Worm (Caenorhabditis elegans) whole organism, early embryonic: ENCODE data around the gene vit-2.

Source experiments
- aly-1 ChIP-seq: sonication (generic microtip); optimal IDR thresholded peaks from 2 replicates; lab custom pipeline; 2016; ENCODE audit warnings: missing genetic modification characterization, missing compliant biosample characterization
- ama-1 ChIP-seq: fragments of 150-350 bp; optimal IDR thresholded peaks from 2 replicates; lab custom pipeline; 2014
- ceh-13 ChIP-seq: fragments of 200-800 bp; sonication (Bioruptor generic); optimal IDR thresholded peaks from 2 replicates; lab custom pipeline; 2018; ENCODE audit warnings: mild to moderate bottlenecking, missing genetic modification characterization, missing compliant biosample characterization
- ceh-36 ChIP-seq: sonication (generic microtip); optimal IDR thresholded peaks from 2 replicates; lab custom pipeline; 2016; ENCODE audit warnings: missing genetic modification characterization, inconsistent platforms, missing compliant biosample characterization
- flt-1 ChIP-seq: fragments of 200-800 bp; sonication (Bioruptor generic); IDR thresholded peaks from 2 replicates; pipeline ENCODE4 v1.3.6; 2022; ENCODE audit warnings: missing genetic modification characterization, missing compliant biosample characterization
- hmbx-1 ChIP-seq: sonication (generic microtip); optimal IDR thresholded peaks from 2 replicates; lab custom pipeline; 2016; ENCODE audit warnings: mild to moderate bottlenecking, missing genetic modification characterization, missing compliant biosample characterization
- hnd-1 ChIP-seq: sonication (generic microtip); optimal IDR thresholded peaks from 2 replicates; lab custom pipeline; 2016; ENCODE audit warnings: missing genetic modification characterization, missing compliant biosample characterization
- pes-1 ChIP-seq: fragments of 200-800 bp; sonication (Bioruptor generic); IDR thresholded peaks from 2 replicates; pipeline ENCODE4 v1.3.6; 2022; ENCODE audit warnings: missing genetic modification reagents, missing genetic modification characterization, missing compliant biosample characterization
- scrt-1 ChIP-seq: fragments of 200-800 bp; sonication (Bioruptor generic); IDR thresholded peaks from 2 replicates; pipeline ENCODE4 v1.3.6; 2022; ENCODE audit warnings: missing genetic modification characterization, missing compliant biosample characterization
- sea-1 ChIP-seq: fragments of 200-800 bp; sonication (Bioruptor generic); conservative IDR thresholded peaks from 2 replicates; pipeline ENCODE4 v1.3.6; 2022; ENCODE audit warnings: missing genetic modification characterization, missing compliant biosample characterization
- tbx-11 ChIP-seq: fragments of 200-800 bp; sonication (Bioruptor generic); IDR thresholded peaks from 2 replicates; pipeline ENCODE4 v1.3.6; 2022; ENCODE audit warnings: missing genetic modification characterization, missing compliant biosample characterization
- tbx-37 ChIP-seq: fragments of 200-800 bp; sonication (Bioruptor generic); conservative IDR thresholded peaks from 2 replicates; pipeline ENCODE4 v1.3.6; 2022; ENCODE audit warnings: missing genetic modification reagents, missing genetic modification characterization, missing compliant biosample characterization

ce11 chrX:5115511-5115910, 14.7 kb downstream of the vit-2 start:
- no peak for TF ChIP-seq sea-1
- TF ChIP-seq ama-1 (lab: Kevin White, UChicago), result no peak
- TF ChIP-seq ceh-36 (tag; lab: Kevin White, UChicago), result no peak
- no peak for TF ChIP-seq ceh-13 (GFP tag; lab: Kevin White, UChicago)
- TF ChIP-seq tbx-37, result no peak
- no peak for TF ChIP-seq pes-1 (GFP tag; lab: Robert Waterston, UW)
- TF ChIP-seq aly-1 (tag; lab: Kevin White, UChicago), result no peak
- TF ChIP-seq hmbx-1, result no peak
- no peak for TF ChIP-seq hnd-1
- no peak for TF ChIP-seq tbx-11 (GFP tag; lab: Robert Waterston, UW)
- no peak for TF ChIP-seq scrt-1 (GFP tag; lab: Robert Waterston, UW)
- no peak for TF ChIP-seq flt-1
